Fruit fly (Drosophila melanogaster): Measurements from ENCODE around the gene stg.

dm6 chr3R:29253874-29254273, 1.7 kb downstream of the stg start:
- TF ChIP-seq CTCF (optimal IDR thresholded peaks at IDR 0.05) = no peak
- TF ChIP-seq CG8478 (optimal IDR thresholded peaks at IDR 0.05) = no peak

Measured in S2 (cell line).